Fruit fly (Drosophila melanogaster): ENCODE measurements around the gene Cadps.

The Cadps gene

dm6 chr4:1230564-1230964 lies at the start of gene Cadps, which contains the start of gene Dyrk3:
TSS of gene Cadps (plus strand) at chr4:1230837.
TSS of gene Dyrk3 (minus strand) at chr4:1230713.
- TF ChIP-seq noc (tag; optimal IDR thresholded peaks at IDR 0.05): no peak

- no peak for TF ChIP-seq noc (tag; optimal IDR thresholded peaks at IDR 0.05)
These were observed 49.0 kb upstream of the Cadps start, which contains the start of gene pho for dm6 chr4:1181591-1182125. TSS of gene pho (minus strand) at chr4:1181628.

dm6 chr4:1182809-1183208 lies 47.8 kb upstream of the Cadps start:
- TF ChIP-seq noc (tag; optimal IDR thresholded peaks at IDR 0.05): no peak

dm6 chr4:1185468-1185867 lies 45.2 kb upstream of the Cadps start, which contains the start of gene CG33521:
TSS of gene CG33521 (plus strand) at chr4:1185768.
- TF ChIP-seq noc (tag; optimal IDR thresholded peaks at IDR 0.05): no peak

dm6 chr4:1186828-1187227 lies 43.8 kb upstream of the Cadps start:
- no peak for TF ChIP-seq noc (tag; optimal IDR thresholded peaks at IDR 0.05)

dm6 chr4:1191630-1192029 lies 39.0 kb upstream of the Cadps start:
- no peak for TF ChIP-seq noc (tag; optimal IDR thresholded peaks at IDR 0.05)

- TF ChIP-seq noc (tag; optimal IDR thresholded peaks at IDR 0.05): no peak
These were observed 33.9 kb upstream of the Cadps start, which contains the start of gene PIP4K for dm6 chr4:1196653-1197161. TSS of gene PIP4K (minus strand) at chr4:1196848.

- TF ChIP-seq noc (tag; optimal IDR thresholded peaks at IDR 0.05): no peak
These were observed 32.0 kb upstream of the Cadps start, which contains the start of gene Mitf for dm6 chr4:1198599-1198998. TSS of gene Mitf (plus strand) at chr4:1198852.

- no peak for TF ChIP-seq noc (tag; optimal IDR thresholded peaks at IDR 0.05)
These were observed 31.5 kb upstream of the Cadps start for dm6 chr4:1199178-1199577.

dm6 chr4:1218723-1219398 lies 11.8 kb upstream of the Cadps start:
- TF ChIP-seq noc (tag; optimal IDR thresholded peaks at IDR 0.05): no peak

dm6 chr4:1224232-1224631 lies 6.4 kb upstream of the Cadps start:
- TF ChIP-seq noc (tag; optimal IDR thresholded peaks at IDR 0.05): no peak

- TF ChIP-seq noc (tag; optimal IDR thresholded peaks at IDR 0.05): no peak
These were observed 5.5 kb upstream of the Cadps start for dm6 chr4:1225185-1225584.

dm6 chr4:1231648-1232286 lies 1.1 kb downstream of the Cadps start:
- TF ChIP-seq noc (tag; optimal IDR thresholded peaks at IDR 0.05): no peak

dm6 chr4:1233351-1233750 lies 2.7 kb downstream of the Cadps start:
- TF ChIP-seq noc (tag; optimal IDR thresholded peaks at IDR 0.05): no peak

- TF ChIP-seq noc (tag; optimal IDR thresholded peaks at IDR 0.05): no peak
These were observed 4.1 kb downstream of the Cadps start for dm6 chr4:1234749-1235148.

dm6 chr4:1238252-1238651 lies 7.6 kb downstream of the Cadps start:
- no peak for TF ChIP-seq noc (tag; optimal IDR thresholded peaks at IDR 0.05)

- no peak for TF ChIP-seq noc (tag; optimal IDR thresholded peaks at IDR 0.05)
These were observed 20.3 kb downstream of the Cadps start for dm6 chr4:1250978-1251377.

Data from whole organism, larva.